Worm (Caenorhabditis elegans) whole organism, midembryonic: ENCODE results near the gene cchl-1.

Experiments
- T22C8.4 ChIP-seq: fragments of 200-800 bp; sonication (Bioruptor generic); IDR thresholded peaks from 2 replicates; pipeline ENCODE4 v1.3.6; 2022; ENCODE audit warnings: missing genetic modification characterization, missing compliant biosample characterization
- cog-1 ChIP-seq: sonication (generic microtip); optimal IDR thresholded peaks from 2 replicates; lab custom pipeline; 2016; ENCODE audit warnings: missing genetic modification characterization, missing compliant biosample characterization
- flt-1 ChIP-seq: fragments of 200-800 bp; sonication (Bioruptor generic); IDR thresholded peaks from 2 replicates; pipeline ENCODE4 v1.3.6; 2022; ENCODE audit warnings: missing genetic modification characterization, missing compliant biosample characterization
- klf-2 ChIP-seq: fragments of 200-800 bp; sonication (Bioruptor generic); conservative IDR thresholded peaks from 2 replicates; pipeline ENCODE4 v1.3.6; 2022; ENCODE audit warnings: missing genetic modification reagents, missing genetic modification characterization, missing compliant biosample characterization
- med-1 ChIP-seq: sonication (generic microtip); optimal IDR thresholded peaks from 2 replicates; lab custom pipeline; 2017; ENCODE audit warnings: missing genetic modification characterization, mild to moderate bottlenecking, missing compliant biosample characterization, antibody characterized with exemption, missing genetic modification reagents; ENCODE audit not compliant: insufficient read depth
- ref-1 ChIP-seq: fragments of 200-800 bp; sonication (Bioruptor generic); conservative IDR thresholded peaks from 2 replicates; pipeline ENCODE4 v1.3.6; 2022; ENCODE audit warnings: missing genetic modification reagents, missing genetic modification characterization, missing compliant biosample characterization
- tab-1 ChIP-seq: fragments of 200-800 bp; sonication (Bioruptor generic); IDR thresholded peaks from 2 replicates; pipeline ENCODE4 v1.3.6; 2022; ENCODE audit warnings: missing genetic modification characterization, missing compliant biosample characterization
- ztf-23 ChIP-seq: fragments of 200-800 bp; sonication (Bioruptor generic); IDR thresholded peaks from 2 replicates; pipeline ENCODE4 v1.3.6; 2022; ENCODE audit warnings: missing genetic modification reagents, missing genetic modification characterization, missing compliant biosample characterization
- ztf-29 ChIP-seq: fragments of 200-800 bp; sonication (Bioruptor generic); IDR thresholded peaks from 2 replicates; pipeline ENCODE4 v1.3.6; 2022; ENCODE audit warnings: missing genetic modification reagents, missing genetic modification characterization, missing compliant biosample characterization

cchl-1 gene

ce11 chrII:11275484-11275883, 39.3 kb upstream of the cchl-1 start:
- TF ChIP-seq ztf-29 (GFP tag; lab: Robert Waterston, UW) (no peak), klf-2 (GFP tag; lab: Robert Waterston, UW) (no peak), tab-1 (GFP tag; lab: Robert Waterston, UW) (no peak), cog-1 (tag; lab: Kevin White, UChicago) (no peak), med-1 (GFP tag; lab: Kevin White, UChicago) (no peak), ref-1 (no peak), ztf-23 (no peak), flt-1 (GFP tag; lab: Robert Waterston, UW) (no peak), T22C8.4 (GFP tag; lab: Robert Waterston, UW) (no peak)

ce11 chrII:11274876-11275275, 38.7 kb upstream of the cchl-1 start:
- TF ChIP-seq ztf-23: no peak
- TF ChIP-seq tab-1 (GFP tag; lab: Robert Waterston, UW): no peak
- TF ChIP-seq klf-2 (GFP tag; lab: Robert Waterston, UW): no peak
- TF ChIP-seq T22C8.4 (GFP tag; lab: Robert Waterston, UW): no peak
- no peak for TF ChIP-seq cog-1 (tag; lab: Kevin White, UChicago)
- no peak for TF ChIP-seq med-1 (GFP tag; lab: Kevin White, UChicago)
- no peak for TF ChIP-seq ref-1
- no peak for TF ChIP-seq ztf-29 (GFP tag; lab: Robert Waterston, UW)
- TF ChIP-seq flt-1 (GFP tag; lab: Robert Waterston, UW): no peak

ce11 chrII:11270829-11271228, 34.6 kb upstream of the cchl-1 start:
- no peak for TF ChIP-seq cog-1 (tag; lab: Kevin White, UChicago)
- no peak for TF ChIP-seq ref-1
- no peak for TF ChIP-seq T22C8.4 (GFP tag; lab: Robert Waterston, UW)
- TF ChIP-seq tab-1 (GFP tag; lab: Robert Waterston, UW): no peak
- no peak for TF ChIP-seq ztf-29 (GFP tag; lab: Robert Waterston, UW)
- TF ChIP-seq flt-1 (GFP tag; lab: Robert Waterston, UW): no peak
- TF ChIP-seq klf-2 (GFP tag; lab: Robert Waterston, UW): no peak
- no peak for TF ChIP-seq ztf-23
- no peak for TF ChIP-seq med-1 (GFP tag; lab: Kevin White, UChicago)

- no peak for TF ChIP-seq flt-1 (GFP tag; lab: Robert Waterston, UW)
- TF ChIP-seq klf-2 (GFP tag; lab: Robert Waterston, UW): no peak
- TF ChIP-seq cog-1 (tag; lab: Kevin White, UChicago): no peak
- TF ChIP-seq ref-1: no peak
- TF ChIP-seq ztf-29 (GFP tag; lab: Robert Waterston, UW): no peak
- TF ChIP-seq tab-1 (GFP tag; lab: Robert Waterston, UW): no peak
- TF ChIP-seq ztf-23: no peak
- no peak for TF ChIP-seq T22C8.4 (GFP tag; lab: Robert Waterston, UW)
- no peak for TF ChIP-seq med-1 (GFP tag; lab: Kevin White, UChicago)
Measured at ce11 chrII:11268822-11269221, 32.6 kb upstream of the cchl-1 start, which contains the start of gene cut-1. cut-1 (plus strand) TSS chrII:11269122.

- TF ChIP-seq T22C8.4 (GFP tag; lab: Robert Waterston, UW): no peak
- no peak for TF ChIP-seq flt-1 (GFP tag; lab: Robert Waterston, UW)
- TF ChIP-seq cog-1 (tag; lab: Kevin White, UChicago): no peak
- TF ChIP-seq ztf-29 (GFP tag; lab: Robert Waterston, UW): no peak
- TF ChIP-seq ztf-23: no peak
- TF ChIP-seq med-1 (GFP tag; lab: Kevin White, UChicago): no peak
- TF ChIP-seq tab-1 (GFP tag; lab: Robert Waterston, UW): no peak
- no peak for TF ChIP-seq ref-1
- no peak for TF ChIP-seq klf-2 (GFP tag; lab: Robert Waterston, UW)
Measured at ce11 chrII:11261173-11261572, 25.0 kb upstream of the cchl-1 start, which contains the start of gene T05B9.1. T05B9.1 (minus strand) TSS chrII:11261192.

- no peak for TF ChIP-seq tab-1 (GFP tag; lab: Robert Waterston, UW)
- TF ChIP-seq ztf-23: no peak
- TF ChIP-seq ref-1: no peak
- no peak for TF ChIP-seq med-1 (GFP tag; lab: Kevin White, UChicago)
- no peak for TF ChIP-seq T22C8.4 (GFP tag; lab: Robert Waterston, UW)
- TF ChIP-seq ztf-29 (GFP tag; lab: Robert Waterston, UW): no peak
- TF ChIP-seq cog-1 (tag; lab: Kevin White, UChicago): no peak
- TF ChIP-seq flt-1 (GFP tag; lab: Robert Waterston, UW): no peak
- no peak for TF ChIP-seq klf-2 (GFP tag; lab: Robert Waterston, UW)
Measured at ce11 chrII:11259766-11260165, 23.6 kb upstream of the cchl-1 start.

ce11 chrII:11255536-11255935, 19.3 kb upstream of the cchl-1 start, which contains the start of gene T05B9.2:
T05B9.2 (plus strand) TSS chrII:11255836.
- TF ChIP-seq klf-2 (GFP tag; lab: Robert Waterston, UW) (no peak), cog-1 (tag; lab: Kevin White, UChicago) (no peak), tab-1 (GFP tag; lab: Robert Waterston, UW) (no peak), flt-1 (GFP tag; lab: Robert Waterston, UW) (no peak), ref-1 (no peak), ztf-23 (no peak), T22C8.4 (GFP tag; lab: Robert Waterston, UW) (no peak), med-1 (GFP tag; lab: Kevin White, UChicago) (no peak), ztf-29 (GFP tag; lab: Robert Waterston, UW) (no peak)

- TF ChIP-seq ztf-29 (GFP tag; lab: Robert Waterston, UW) (no peak), ref-1 (no peak), T22C8.4 (GFP tag; lab: Robert Waterston, UW) (no peak), med-1 (GFP tag; lab: Kevin White, UChicago) (no peak), klf-2 (GFP tag; lab: Robert Waterston, UW) (no peak), tab-1 (GFP tag; lab: Robert Waterston, UW) (no peak)
Measured at ce11 chrII:11247414-11247813, 11.2 kb upstream of the cchl-1 start, which contains the start of gene T06D8.10. T06D8.10 (minus strand) TSS chrII:11247514.

- TF ChIP-seq T22C8.4 (GFP tag; lab: Robert Waterston, UW) (no peak), ztf-29 (GFP tag; lab: Robert Waterston, UW) (no peak)
Measured at ce11 chrII:11246506-11246905, 10.3 kb upstream of the cchl-1 start.
